Worm (Caenorhabditis elegans) whole organism, early embryonic: ENCODE results near the gene ost-1.

Experiments used
- B0310.2 ChIP-seq: sonication (generic microtip); optimal IDR thresholded peaks from 2 replicates; lab custom pipeline; 2016; ENCODE audit warnings: mild to moderate bottlenecking, missing genetic modification characterization, missing compliant biosample characterization
- ama-1 ChIP-seq: fragments of 150-350 bp; optimal IDR thresholded peaks from 2 replicates; lab custom pipeline; 2014
- ceh-36 ChIP-seq: sonication (generic microtip); optimal IDR thresholded peaks from 2 replicates; lab custom pipeline; 2016; ENCODE audit warnings: missing genetic modification characterization, inconsistent platforms, missing compliant biosample characterization
- ets-7 ChIP-seq: sonication (generic microtip); optimal IDR thresholded peaks from 2 replicates; lab custom pipeline; 2016; ENCODE audit warnings: missing genotype, missing genetic modification characterization, missing compliant biosample characterization
- flt-1 ChIP-seq: fragments of 200-800 bp; sonication (Bioruptor generic); IDR thresholded peaks from 2 replicates; pipeline ENCODE4 v1.3.6; 2022; ENCODE audit warnings: missing genetic modification characterization, missing compliant biosample characterization
- hmbx-1 ChIP-seq: sonication (generic microtip); optimal IDR thresholded peaks from 2 replicates; lab custom pipeline; 2016; ENCODE audit warnings: mild to moderate bottlenecking, missing genetic modification characterization, missing compliant biosample characterization
- hmg-4 ChIP-seq: fragments of 200-800 bp; sonication (Bioruptor generic); optimal IDR thresholded peaks from 2 replicates; lab custom pipeline; 2018; ENCODE audit warnings: mild to moderate bottlenecking, missing genetic modification characterization, missing compliant biosample characterization
- pes-1 ChIP-seq: fragments of 200-800 bp; sonication (Bioruptor generic); IDR thresholded peaks from 2 replicates; pipeline ENCODE4 v1.3.6; 2022; ENCODE audit warnings: missing genetic modification reagents, missing genetic modification characterization, missing compliant biosample characterization
- sea-1 ChIP-seq: fragments of 200-800 bp; sonication (Bioruptor generic); conservative IDR thresholded peaks from 2 replicates; pipeline ENCODE4 v1.3.6; 2022; ENCODE audit warnings: missing genetic modification characterization, missing compliant biosample characterization
- tbx-11 ChIP-seq: fragments of 200-800 bp; sonication (Bioruptor generic); IDR thresholded peaks from 2 replicates; pipeline ENCODE4 v1.3.6; 2022; ENCODE audit warnings: missing genetic modification characterization, missing compliant biosample characterization

ce11 chrIV:1096154-1096553, 11.0 kb upstream of the ost-1 start:
- TF ChIP-seq ama-1 (lab: Kevin White, UChicago) = no peak
- TF ChIP-seq hmbx-1 (tag; lab: Kevin White, UChicago) = no peak
- TF ChIP-seq pes-1 (GFP tag; lab: Robert Waterston, UW) = no peak
- TF ChIP-seq flt-1 (GFP tag; lab: Robert Waterston, UW) = no peak
- no peak for TF ChIP-seq sea-1
- TF ChIP-seq ets-7 (tag; lab: Kevin White, UChicago) = no peak
- no peak for TF ChIP-seq B0310.2
- TF ChIP-seq hmg-4 (GFP tag; lab: Kevin White, UChicago) = no peak
- TF ChIP-seq ceh-36 (tag; lab: Kevin White, UChicago) = no peak
- no peak for TF ChIP-seq tbx-11
